Fruit fly (Drosophila melanogaster): ENCODE data around the gene hemo.

Gene hemo

DNA sequence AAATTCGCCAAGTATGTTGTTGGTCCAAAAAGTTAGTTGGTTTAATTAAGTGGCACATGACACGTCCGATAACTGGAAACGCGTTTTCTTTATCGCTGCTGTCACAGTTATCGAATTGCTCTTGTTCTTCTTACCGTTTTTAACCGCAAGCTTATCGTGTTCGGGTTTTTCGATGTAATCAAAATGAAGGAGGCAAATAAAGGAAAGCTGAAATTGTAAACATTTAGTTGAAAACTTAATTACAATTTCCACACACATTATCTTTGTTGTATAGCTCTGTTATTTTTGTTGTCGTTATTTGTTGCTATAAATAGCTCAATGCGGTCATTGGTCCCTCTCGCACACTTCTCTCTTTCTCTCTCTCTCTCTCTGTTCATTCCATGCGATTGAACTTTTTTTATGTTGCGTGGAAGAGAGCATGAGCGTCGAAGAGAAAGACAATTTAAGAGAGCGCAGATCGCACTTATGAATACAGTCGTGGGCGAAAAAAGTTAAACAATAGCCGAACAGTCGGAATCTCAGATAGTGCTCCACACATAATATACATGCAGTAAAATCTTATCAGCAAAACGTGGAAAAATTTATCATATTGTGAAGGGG is 20.4 kb upstream of the hemo start (continued):
- peak; percentile 67; the same call in 1 of the 4 replicates for TF ChIP-seq chinmo (GFP tag; IDR thresholded peaks at IDR 0.05; ENCODE audit: partially characterized antibody)
- TF ChIP-seq sima (GFP tag; optimal IDR thresholded peaks at IDR 0.05): no peak
- TF ChIP-seq CG10267 (tag; optimal IDR thresholded peaks at IDR 0.05): no peak
- TF ChIP-seq CG2712 (tag; optimal IDR thresholded peaks at IDR 0.05): no peak
- no peak for TF ChIP-seq Oli (tag; optimal IDR thresholded peaks at IDR 0.05)
- TF ChIP-seq Dll (GFP tag; IDR thresholded peaks at IDR 0.05; ENCODE audit: partially characterized antibody): peak; percentile 34; the same call in 1 of the 4 replicates
- TF ChIP-seq twi (tag; optimal IDR thresholded peaks at IDR 0.05): no peak
- no peak for TF ChIP-seq rib (GFP tag; IDR thresholded peaks at IDR 0.05)
- TF ChIP-seq bsh (GFP tag; optimal IDR thresholded peaks at IDR 0.05): peak in 1 of 2 experiments; percentile 27
- TF ChIP-seq CG17359 (tag; optimal IDR thresholded peaks at IDR 0.05): peak; percentile 13
- peak; percentile 69 for TF ChIP-seq exex (tag; optimal IDR thresholded peaks at IDR 0.05)
- TF ChIP-seq sqz (GFP tag; optimal IDR thresholded peaks at IDR 0.05): peak; percentile 88
- TF ChIP-seq CG2202 (tag; optimal IDR thresholded peaks at IDR 0.05): no peak
- TF ChIP-seq HmgZ (tag; optimal IDR thresholded peaks at IDR 0.05): peak; percentile 18
- peak; percentile 28 for TF ChIP-seq CG15601 (tag; optimal IDR thresholded peaks at IDR 0.05)
- peak; percentile 82 for TF ChIP-seq sd (tag; optimal IDR thresholded peaks at IDR 0.05)
- peak; percentile 23 for TF ChIP-seq Asciz (GFP tag; optimal IDR thresholded peaks at IDR 0.05)
- TF ChIP-seq Pdp1 (GFP tag; optimal IDR thresholded peaks at IDR 0.05): peak in 1 of 2 experiments; percentile 41
- peak; percentile 100 for TF ChIP-seq CG3163 (GFP tag; optimal IDR thresholded peaks at IDR 0.05)
- no peak for TF ChIP-seq Chrac-16 (GFP tag; optimal IDR thresholded peaks at IDR 0.05)
- TF ChIP-seq Opbp (GFP tag; IDR thresholded peaks at IDR 0.05; ENCODE audit: partially characterized antibody): peak; percentile 47; the same call in 1 of the 3 replicates
- peak; percentile 24 for TF ChIP-seq CG12071 (GFP tag; optimal IDR thresholded peaks at IDR 0.05)
- no peak for TF ChIP-seq Hey (tag; optimal IDR thresholded peaks at IDR 0.05)
- no peak for TF ChIP-seq CHES-1-like (GFP tag; optimal IDR thresholded peaks at IDR 0.05)
- no peak for TF ChIP-seq CG31441 (GFP tag; IDR thresholded peaks at IDR 0.05)
- TF ChIP-seq hb (GFP tag; IDR thresholded peaks at IDR 0.05; ENCODE audit: partially characterized antibody): no peak
- no peak for TF ChIP-seq CG10321 (GFP tag; IDR thresholded peaks at IDR 0.05)
- no peak for TF ChIP-seq Ada2b (GFP tag; IDR thresholded peaks at IDR 0.05)
- TF ChIP-seq CG16813 (GFP tag; IDR thresholded peaks at IDR 0.05; ENCODE audit: partially characterized antibody): no peak
- peak; percentile 38 for TF ChIP-seq CG31365 (tag; optimal IDR thresholded peaks at IDR 0.05)
- no peak for TF ChIP-seq cad (GFP tag; optimal IDR thresholded peaks at IDR 0.05)
- peak; percentile 3 for TF ChIP-seq CG15514 (GFP tag; optimal IDR thresholded peaks at IDR 0.05)
- TF ChIP-seq CG14860 (GFP tag; IDR thresholded peaks at IDR 0.05; ENCODE audit: partially characterized antibody): 0 out of 3 replicates have a peak, but pooled peaks have one; percentile 8
- TF ChIP-seq crol (GFP tag; IDR thresholded peaks at IDR 0.05): no peak; the same call in 1 of the 2 replicates
- TF ChIP-seq cato (GFP tag; optimal IDR thresholded peaks at IDR 0.05; ENCODE audit: borderline replicate concordance): no peak
- no peak for TF ChIP-seq CG13894 (tag; optimal IDR thresholded peaks at IDR 0.05)
- TF ChIP-seq esg (GFP tag; conservative IDR thresholded peaks at IDR 0.05): no peak
- TF ChIP-seq CG1602 (GFP tag; optimal IDR thresholded peaks at IDR 0.05): no peak
- TF ChIP-seq D19B (GFP tag; optimal IDR thresholded peaks at IDR 0.05): no peak
- TF ChIP-seq dm (GFP tag; optimal IDR thresholded peaks at IDR 0.05): peak; percentile 15
- TF ChIP-seq ind (GFP tag; optimal IDR thresholded peaks at IDR 0.05): no peak
- no peak for TF ChIP-seq pros (GFP tag; optimal IDR thresholded peaks at IDR 0.05)
- peak; percentile 55 for TF ChIP-seq mirr (GFP tag; optimal IDR thresholded peaks at IDR 0.05)
- TF ChIP-seq CG3995 (GFP tag; optimal IDR thresholded peaks at IDR 0.05): peak; percentile 82
- peak; percentile 47 for TF ChIP-seq Drgx (GFP tag; IDR thresholded peaks at IDR 0.05)
- TF ChIP-seq zen (tag; optimal IDR thresholded peaks at IDR 0.05): no peak
- peak; percentile 26; the same call in 1 of the 3 replicates for TF ChIP-seq Dbx (GFP tag; IDR thresholded peaks at IDR 0.05)
- TF ChIP-seq Oaz (GFP tag; IDR thresholded peaks at IDR 0.05): no peak
